Worm (Caenorhabditis elegans) whole organism, midembryonic: ENCODE results near the gene F42G4.5.

Source experiments
- flt-1 ChIP-seq: fragments of 200-800 bp; sonication (Bioruptor generic); IDR thresholded peaks from 2 replicates; pipeline ENCODE4 v1.3.6; 2022; ENCODE audit warnings: missing genetic modification characterization, missing compliant biosample characterization
- klf-2 ChIP-seq: fragments of 200-800 bp; sonication (Bioruptor generic); conservative IDR thresholded peaks from 2 replicates; pipeline ENCODE4 v1.3.6; 2022; ENCODE audit warnings: missing genetic modification reagents, missing genetic modification characterization, missing compliant biosample characterization
- tab-1 ChIP-seq: fragments of 200-800 bp; sonication (Bioruptor generic); IDR thresholded peaks from 2 replicates; pipeline ENCODE4 v1.3.6; 2022; ENCODE audit warnings: missing genetic modification characterization, missing compliant biosample characterization
- ztf-23 ChIP-seq: fragments of 200-800 bp; sonication (Bioruptor generic); IDR thresholded peaks from 2 replicates; pipeline ENCODE4 v1.3.6; 2022; ENCODE audit warnings: missing genetic modification reagents, missing genetic modification characterization, missing compliant biosample characterization
- ztf-29 ChIP-seq: fragments of 200-800 bp; sonication (Bioruptor generic); IDR thresholded peaks from 2 replicates; pipeline ENCODE4 v1.3.6; 2022; ENCODE audit warnings: missing genetic modification reagents, missing genetic modification characterization, missing compliant biosample characterization

DNA sequence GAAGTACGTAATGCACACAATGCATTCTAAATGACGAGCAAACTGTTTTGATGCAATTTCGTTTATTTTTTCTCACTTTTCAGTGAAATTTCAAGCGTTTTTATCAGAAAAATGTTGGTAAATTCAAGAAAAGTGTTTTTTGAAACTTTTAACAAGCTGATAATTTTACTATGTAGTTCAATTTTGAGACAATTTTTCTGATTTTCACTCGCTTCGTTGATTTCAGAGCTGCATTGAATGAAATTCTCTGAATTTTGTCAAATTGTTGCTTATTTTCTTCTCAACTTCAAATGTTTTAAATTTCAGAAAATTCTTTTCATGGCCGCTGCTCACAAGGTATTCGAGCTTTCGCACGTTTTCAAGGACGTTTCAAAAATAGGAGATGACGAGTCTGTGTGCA is 49.4 kb downstream of the F42G4.5 start, which contains the start of gene bath-45:
- no peak for TF ChIP-seq ztf-29 (GFP tag; lab: Robert Waterston, UW)
- TF ChIP-seq tab-1 (GFP tag; lab: Robert Waterston, UW) = no peak
- no peak for TF ChIP-seq flt-1 (GFP tag; lab: Robert Waterston, UW)
- no peak for TF ChIP-seq klf-2 (GFP tag; lab: Robert Waterston, UW)
- no peak for TF ChIP-seq ztf-23 (GFP tag; lab: Robert Waterston, UW)
